Worm (Caenorhabditis elegans): Measurements from ENCODE around the gene ZK1248.15.

- TF ChIP-seq skn-1 (tag; optimal IDR thresholded peaks at IDR 0.05) (no peak), nhr-237 (tag; optimal IDR thresholded peaks at IDR 0.05) (no peak), mab-5 (tag; optimal IDR thresholded peaks at IDR 0.05) (no peak)
Observed at ce11 chrII:5860621-5861020, 22.3 kb upstream of the ZK1248.15 start.
